Fruit fly (Drosophila melanogaster): ENCODE measurements around the gene Chsy.

- no peak for TF ChIP-seq psq (optimal IDR thresholded peaks at IDR 0.05)
- no peak for TF ChIP-seq usp (GFP tag; optimal IDR thresholded peaks at IDR 0.05)
- no peak for TF ChIP-seq CG8478 (optimal IDR thresholded peaks at IDR 0.05)
- TF ChIP-seq Dll (optimal IDR thresholded peaks at IDR 0.05): no peak
- no peak for TF ChIP-seq pan (optimal IDR thresholded peaks at IDR 0.05)
- no peak for TF ChIP-seq EcR (GFP tag; optimal IDR thresholded peaks at IDR 0.05)
Observed at dm6 chrX:15599697-15600096, 6.4 kb upstream of the Chsy start.

Data from whole organism.